Comparison of ENCODE assay signal across 1 fruit fly cellular context in the genomic region with DNA sequence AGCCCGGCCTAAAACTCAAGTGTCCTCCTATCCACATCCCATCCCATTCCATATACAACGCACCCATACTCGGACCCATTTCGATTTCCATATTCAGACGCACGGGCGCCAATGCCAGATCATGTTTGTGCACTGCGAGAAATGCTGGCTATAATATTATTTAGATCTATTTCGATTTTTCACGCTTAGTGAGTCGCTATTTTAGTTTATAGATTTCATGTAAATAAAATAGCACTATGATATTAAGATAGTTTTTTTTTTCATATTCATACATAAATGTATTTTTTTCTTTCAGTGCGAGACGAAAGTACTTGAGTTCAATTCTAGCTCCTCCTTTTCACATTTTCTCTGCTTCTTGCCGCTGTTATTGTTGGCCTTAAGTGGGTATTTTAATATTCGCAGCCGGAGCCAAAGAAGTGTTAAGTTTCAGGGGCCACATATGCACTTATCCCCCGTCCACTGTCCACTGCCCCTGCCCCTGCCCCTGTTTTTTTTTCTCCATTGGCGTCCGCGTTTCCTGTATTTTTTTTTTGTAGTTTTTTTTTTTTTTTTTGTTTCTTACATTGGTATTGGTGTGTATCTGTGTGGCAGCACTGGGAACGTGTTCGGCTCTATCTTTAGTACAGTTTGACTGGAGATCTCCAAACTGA.
A peak's percentile ranks its signal among the peaks of the same experiment; 100 is the strongest.
TF ChIP-seq lines count a peak whose summit lies in the region.

No protein-coding gene starts in this region.

TF ChIP-seq in whole organism, embryonic, 481 proteins besides CTCF, POLR2A, EP300 and RAD21 (continued from another document):
- TF ChIP-seq CG17802 (tag; optimal IDR thresholded peaks at IDR 0.05; lab: Kevin White, UChicago) = peak; percentile 46
- no peak for TF ChIP-seq CG15514 (GFP tag; optimal IDR thresholded peaks at IDR 0.05; lab: Kevin White, UChicago)
- TF ChIP-seq CG8478 (optimal IDR thresholded peaks at IDR 0.05; lab: Kevin White, UChicago) = no peak
- peak; percentile 76 for TF ChIP-seq CG17359 (tag; optimal IDR thresholded peaks at IDR 0.05; lab: Kevin White, UChicago)
- TF ChIP-seq tup (GFP tag; optimal IDR thresholded peaks at IDR 0.05; lab: Kevin White, UChicago) = peak; percentile 68
- no peak for TF ChIP-seq CG34376 (GFP tag; optimal IDR thresholded peaks at IDR 0.05; lab: Kevin White, UChicago)
- no peak for TF ChIP-seq mld (GFP tag; IDR thresholded peaks at IDR 0.05; lab: Robert Waterston, UW; ENCODE audit: partially characterized antibody)
- peak; percentile 32 for TF ChIP-seq CG13624 (GFP tag; optimal IDR thresholded peaks at IDR 0.05; lab: Kevin White, UChicago)
- TF ChIP-seq abd-A (tag; optimal IDR thresholded peaks at IDR 0.05; lab: Kevin White, UChicago) = no peak
- peak; percentile 75 for TF ChIP-seq Lhr (GFP tag; optimal IDR thresholded peaks at IDR 0.05; lab: Kevin White, UChicago)
- TF ChIP-seq CG11085 (GFP tag; IDR thresholded peaks at IDR 0.05; lab: Robert Waterston, UW) = no peak
- TF ChIP-seq disco-r (GFP tag; optimal IDR thresholded peaks at IDR 0.05; lab: Kevin White, UChicago) = no peak
- peak in 1 of 2 experiments; percentile 68 for TF ChIP-seq Eip74EF (GFP tag; optimal IDR thresholded peaks at IDR 0.05; lab: Kevin White, UChicago)
- TF ChIP-seq Xbp1 (GFP tag; optimal IDR thresholded peaks at IDR 0.05; lab: Kevin White, UChicago) = peak; percentile 78
- no peak for TF ChIP-seq Bgb (GFP tag; IDR thresholded peaks at IDR 0.05; lab: Robert Waterston, UW; ENCODE audit: partially characterized antibody)
- TF ChIP-seq tio (GFP tag; optimal IDR thresholded peaks at IDR 0.05; lab: Kevin White, UChicago) = peak; percentile 71
TF ChIP-seq in whole organism, embryonic: peak in this region for 304.
